Worm (Caenorhabditis elegans) whole organism, L1 larva: Measurements from ENCODE around the gene R10E4.1.

ENCODE experiments used
- C04F5.9 ChIP-seq: sonication (generic microtip); optimal IDR thresholded peaks from 2 replicates; lab custom pipeline; 2016; ENCODE audit warnings: missing genetic modification characterization, missing compliant biosample characterization
- C16A3.4 ChIP-seq: fragments of 150-350 bp; optimal IDR thresholded peaks from 2 replicates; lab custom pipeline; 2014; ENCODE audit warnings: missing biosample characterization, missing genetic modification characterization
- C34B4.2 ChIP-seq: sonication (generic microtip); optimal IDR thresholded peaks from 2 replicates; lab custom pipeline; 2017; ENCODE audit warnings: mild to moderate bottlenecking, missing genetic modification characterization, missing compliant biosample characterization
- F16B12.6 ChIP-seq: fragments of 150-350 bp; optimal IDR thresholded peaks from 2 replicates; lab custom pipeline; 2014; ENCODE audit warnings: missing biosample characterization, missing genetic modification characterization
- aha-1 ChIP-seq: fragments of 150-350 bp; optimal IDR thresholded peaks from 2 replicates; lab custom pipeline; 2014; ENCODE audit warnings: missing biosample characterization, missing genetic modification characterization
- aly-2 ChIP-seq: fragments of 150-350 bp; optimal IDR thresholded peaks from 2 replicates; lab custom pipeline; 2014; ENCODE audit warnings: missing biosample characterization, missing genetic modification characterization
- ama-1 ChIP-seq: fragments of 150-350 bp; optimal IDR thresholded peaks from 2 replicates; lab custom pipeline; 2014
- blmp-1 ChIP-seq: fragments of 150-350 bp; optimal IDR thresholded peaks from 2 replicates; lab custom pipeline; 2014; ENCODE audit warnings: missing biosample characterization, missing genetic modification characterization
- ceh-63 ChIP-seq: fragments of 200-800 bp; sonication (Bioruptor generic); optimal IDR thresholded peaks from 2 replicates; lab custom pipeline; 2018; ENCODE audit warnings: mild to moderate bottlenecking, missing genetic modification characterization, missing compliant biosample characterization
- ceh-82 ChIP-seq, 3 experiments: fragments of 150-350 bp in 1 of 3; sonication (generic microtip) in 2 of 3; optimal IDR thresholded peaks; 2 replicates each; lab custom pipeline; 2014 to 2017; ENCODE audit warnings: missing biosample characterization in 3 of 3, missing genetic modification characterization in 3 of 3
- ces-1 ChIP-seq: fragments of 150-350 bp; optimal IDR thresholded peaks from 2 replicates; lab custom pipeline; 2014; ENCODE audit warnings: missing biosample characterization, missing genetic modification reagents, missing genetic modification characterization
- dpl-1 ChIP-seq, 3 experiments: fragments of 150-350 bp in 2 of 3; sonication (generic microtip) in 1 of 3; optimal IDR thresholded peaks; 2 replicates each; lab custom pipeline; 2014 to 2017; ENCODE audit warnings: missing biosample characterization in 3 of 3, missing genetic modification characterization in 3 of 3, missing genetic modification reagents in 3 of 3
- dsc-1 ChIP-seq: sonication (generic microtip); optimal IDR thresholded peaks from 2 replicates; lab custom pipeline; 2016; ENCODE audit warnings: mild to moderate bottlenecking, missing genetic modification characterization, missing compliant biosample characterization
- efl-1 ChIP-seq, 4 experiments: fragments of 150-350 bp; optimal IDR thresholded peaks in 3 of 4; peaks in 1 of 4; 1 replicate in 1 of 4; 2 replicates in 3 of 4; lab custom pipeline; 2014; ENCODE audit warnings: missing biosample characterization in 2 of 4, missing genetic modification characterization in 2 of 4, missing genetic modification reagents in 2 of 4
- elt-2 ChIP-seq: sonication (generic microtip); optimal IDR thresholded peaks from 2 replicates; lab custom pipeline; 2016; ENCODE audit warnings: missing genetic modification characterization, mild to moderate bottlenecking, inconsistent platforms, missing compliant biosample characterization, missing genetic modification reagents
- elt-3 ChIP-seq, 6 experiments: fragments of 150-350 bp in 1 of 6; sonication (generic microtip); optimal IDR thresholded peaks; 2 replicates each; lab custom pipeline; 2017 to 2018; ENCODE audit warnings: missing biosample characterization in 6 of 6, missing genetic modification characterization in 6 of 6, inconsistent platforms in 1 of 6
- fkh-4 ChIP-seq: sonication (generic microtip); optimal IDR thresholded peaks from 2 replicates; lab custom pipeline; 2016; ENCODE audit warnings: missing compliant biosample characterization, missing genetic modification characterization, borderline replicate concordance
- fos-1 ChIP-seq: fragments of 150-350 bp; optimal IDR thresholded peaks from 2 replicates; lab custom pipeline; 2014; ENCODE audit warnings: missing biosample characterization, missing genetic modification characterization
- grh-1 ChIP-seq: fragments of 200-800 bp; sonication (Bioruptor generic); IDR thresholded peaks from 2 replicates; pipeline ENCODE4 v1.3.6; 2022; ENCODE audit warnings: missing genetic modification reagents, missing genetic modification characterization, missing compliant biosample characterization
- hlh-4 ChIP-seq: sonication (generic microtip); optimal IDR thresholded peaks from 2 replicates; lab custom pipeline; 2016; ENCODE audit warnings: mild to moderate bottlenecking, missing genetic modification characterization, missing compliant biosample characterization
- irx-1 ChIP-seq: sonication (generic microtip); optimal IDR thresholded peaks from 2 replicates; lab custom pipeline; 2016; ENCODE audit warnings: missing genetic modification characterization, missing compliant biosample characterization
- jun-1 ChIP-seq: fragments of 150-350 bp; optimal IDR thresholded peaks from 2 replicates; lab custom pipeline; 2014; ENCODE audit warnings: missing biosample characterization, missing genetic modification reagents, missing genetic modification characterization
- lin-14 ChIP-seq: fragments of 200-800 bp; sonication (Bioruptor generic); optimal IDR thresholded peaks from 2 replicates; lab custom pipeline; 2018; ENCODE audit warnings: mild to moderate bottlenecking, missing genetic modification characterization, moderate library complexity, missing compliant biosample characterization
- lin-15B ChIP-seq: fragments of 150-350 bp; sonication (generic microtip); optimal IDR thresholded peaks from 3 replicates; lab custom pipeline; 2014; ENCODE audit warnings: missing biosample characterization, missing genetic modification characterization
- lsy-2 ChIP-seq, 2 experiments: fragments of 150-350 bp; optimal IDR thresholded peaks; 2 replicates each; lab custom pipeline; 2014; ENCODE audit warnings: missing biosample characterization in 2 of 2, missing genetic modification characterization in 2 of 2
- mdl-1 ChIP-seq, 2 experiments: fragments of 150-350 bp; optimal IDR thresholded peaks; 2 replicates each; lab custom pipeline; 2014 to 2017; ENCODE audit warnings: missing biosample characterization in 2 of 2, missing genetic modification characterization in 2 of 2, inconsistent platforms in 1 of 2
- mef-2 ChIP-seq: fragments of 150-350 bp; optimal IDR thresholded peaks from 2 replicates; lab custom pipeline; 2014; ENCODE audit warnings: missing biosample characterization, missing genetic modification characterization
- nhr-12 ChIP-seq: sonication (generic microtip); optimal IDR thresholded peaks from 2 replicates; lab custom pipeline; 2017; ENCODE audit warnings: missing biosample characterization, missing genetic modification characterization
- nhr-19 ChIP-seq: fragments of 200-800 bp; sonication (Bioruptor generic); conservative IDR thresholded peaks from 2 replicates; pipeline ENCODE4 v1.3.6; 2022; ENCODE audit warnings: missing genetic modification characterization, missing compliant biosample characterization
- nhr-20 ChIP-seq: sonication (generic microtip); optimal IDR thresholded peaks from 2 replicates; lab custom pipeline; 2016; ENCODE audit warnings: mild to moderate bottlenecking, missing genetic modification characterization, missing compliant biosample characterization
- nhr-237 ChIP-seq: fragments of 150-350 bp; optimal IDR thresholded peaks from 2 replicates; lab custom pipeline; 2014; ENCODE audit warnings: missing biosample characterization, missing genetic modification characterization
- nhr-71 ChIP-seq: sonication (generic microtip); optimal IDR thresholded peaks from 2 replicates; lab custom pipeline; 2016; ENCODE audit warnings: mild to moderate bottlenecking, missing genetic modification characterization, moderate library complexity, missing compliant biosample characterization
- nhr-77 ChIP-seq: fragments of 150-350 bp; optimal IDR thresholded peaks from 2 replicates; lab custom pipeline; 2014; ENCODE audit warnings: missing biosample characterization, missing genetic modification characterization
- nhr-84 ChIP-seq: sonication (generic microtip); optimal IDR thresholded peaks from 2 replicates; lab custom pipeline; 2017; ENCODE audit warnings: missing biosample characterization, missing genetic modification characterization
- nhr-90 ChIP-seq: sonication (generic microtip); optimal IDR thresholded peaks from 2 replicates; lab custom pipeline; 2016; ENCODE audit warnings: mild to moderate bottlenecking, missing genetic modification characterization, missing compliant biosample characterization; ENCODE audit not compliant: poor library complexity
- pag-3 ChIP-seq: sonication (generic microtip); optimal IDR thresholded peaks from 2 replicates; lab custom pipeline; 2017; ENCODE audit warnings: missing genetic modification characterization, mild to moderate bottlenecking, missing compliant biosample characterization, antibody characterized with exemption, borderline replicate concordance; ENCODE audit not compliant: insufficient read depth
- pax-3 ChIP-seq: fragments of 200-800 bp; sonication (Bioruptor generic); optimal IDR thresholded peaks from 2 replicates; lab custom pipeline; 2018; ENCODE audit warnings: mild to moderate bottlenecking, missing genetic modification characterization, moderate library complexity, missing compliant biosample characterization
- pqm-1 ChIP-seq: sonication (generic microtip); optimal IDR thresholded peaks from 3 replicates; lab custom pipeline; 2017; ENCODE audit warnings: missing biosample characterization, missing genetic modification characterization
- skn-1 ChIP-seq: fragments of 150-350 bp; optimal IDR thresholded peaks from 2 replicates; lab custom pipeline; 2014; ENCODE audit warnings: missing biosample characterization, missing genetic modification characterization
- snpc-4 ChIP-seq: fragments of 150-350 bp; optimal IDR thresholded peaks from 2 replicates; lab custom pipeline; 2014; ENCODE audit warnings: missing biosample characterization, missing genetic modification characterization
- snu-23 ChIP-seq: sonication (generic microtip); optimal IDR thresholded peaks from 2 replicates; lab custom pipeline; 2016; ENCODE audit warnings: missing genetic modification characterization, missing compliant biosample characterization
- sox-4 ChIP-seq: sonication (generic microtip); optimal IDR thresholded peaks from 2 replicates; lab custom pipeline; 2016; ENCODE audit warnings: missing genetic modification characterization, missing compliant biosample characterization
- tbx-2 ChIP-seq: sonication (generic microtip); optimal IDR thresholded peaks from 2 replicates; lab custom pipeline; 2016; ENCODE audit warnings: missing genetic modification characterization, missing compliant biosample characterization
- tlp-1 ChIP-seq: fragments of 150-350 bp; optimal IDR thresholded peaks from 2 replicates; lab custom pipeline; 2014; ENCODE audit warnings: missing biosample characterization, missing genetic modification characterization
- unc-130 ChIP-seq: fragments of 150-350 bp; optimal IDR thresholded peaks from 2 replicates; lab custom pipeline; 2017; ENCODE audit warnings: missing biosample characterization, missing genetic modification characterization, inconsistent platforms
- unc-62 ChIP-seq: fragments of 150-350 bp; optimal IDR thresholded peaks from 2 replicates; lab custom pipeline; 2014; ENCODE audit warnings: missing biosample characterization, missing genetic modification reagents, missing genetic modification characterization
- unc-86 ChIP-seq: sonication (generic microtip); optimal IDR thresholded peaks from 2 replicates; lab custom pipeline; 2016; ENCODE audit warnings: missing genetic modification characterization, missing compliant biosample characterization
- unc-98 ChIP-seq: fragments of 200-800 bp; sonication (Bioruptor generic); IDR thresholded peaks from 2 replicates; pipeline ENCODE4 v1.3.6; 2022; ENCODE audit warnings: missing genetic modification characterization, missing compliant biosample characterization
- xbp-1 ChIP-seq: sonication (generic microtip); optimal IDR thresholded peaks from 2 replicates; lab custom pipeline; 2016; ENCODE audit warnings: missing genetic modification characterization, missing compliant biosample characterization
- zag-1 ChIP-seq: fragments of 150-350 bp; optimal IDR thresholded peaks from 2 replicates; lab custom pipeline; 2014; ENCODE audit warnings: missing biosample characterization, missing genetic modification characterization
- zip-4 ChIP-seq: fragments of 200-800 bp; sonication (Bioruptor generic); optimal IDR thresholded peaks from 2 replicates; lab custom pipeline; 2018; ENCODE audit warnings: mild to moderate bottlenecking, missing genetic modification characterization, moderate library complexity, missing compliant biosample characterization

The R10E4.1 gene

DNA sequence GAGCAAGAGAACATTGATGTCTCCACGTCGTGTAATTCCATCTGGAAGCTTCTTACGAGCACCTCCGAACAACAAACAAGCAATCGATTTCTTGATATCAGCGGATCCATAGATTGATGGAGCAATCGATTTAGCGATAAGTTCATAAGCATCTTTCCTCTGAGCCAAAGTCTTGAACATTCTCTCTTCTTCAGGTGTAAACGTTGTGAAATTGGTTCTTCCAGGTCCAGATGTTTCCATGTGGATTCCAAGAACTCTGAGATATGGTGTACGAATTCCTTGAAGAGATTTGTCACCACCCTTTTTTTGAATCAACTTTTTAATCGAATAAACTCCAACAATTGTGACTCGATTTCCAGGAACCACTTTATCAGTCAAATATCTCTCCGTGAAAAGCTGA, 20.4 kb downstream of the R10E4.1 start:
- TF ChIP-seq pax-3 (tag; lab: Kevin White, UChicago) (no peak), efl-1 (optimal IDR thresholded peaks at IDR 0.05; lab: Kevin White, UChicago) (no peak), efl-1 (GFP tag; optimal IDR thresholded peaks at IDR 0.05 in 1 of 2; lab: Kevin White, UChicago) (peak in 1 of 2 experiments; percentile 30)

DNA sequence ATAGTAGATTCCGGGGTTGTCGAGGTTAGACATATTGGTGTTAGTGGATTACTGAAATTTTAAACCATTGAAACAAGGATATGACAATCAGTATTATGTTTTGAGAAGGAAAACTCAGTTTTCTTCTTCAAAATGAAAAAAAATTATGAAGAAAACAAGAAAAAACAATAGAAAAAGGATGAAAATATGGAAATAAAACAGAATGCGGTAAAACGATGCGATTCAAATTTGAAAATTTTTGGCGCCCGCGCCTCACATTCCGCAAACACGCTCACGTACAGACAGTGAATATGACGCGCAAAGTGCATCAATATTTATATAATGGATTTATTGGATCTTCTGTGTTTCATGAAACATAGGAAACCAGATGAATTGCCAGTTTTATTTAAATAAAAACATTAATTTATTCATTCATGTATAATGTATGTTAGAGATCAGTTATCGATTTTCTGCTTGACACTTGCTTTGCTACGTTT, 21.7 kb downstream of the R10E4.1 start, which contains the start of gene mcm-5:
Gene mcm-5 (minus strand): TSS at position 51 of the 476 bp plus-strand sequence.
- TF ChIP-seq irx-1 (tag; lab: Kevin White, UChicago) (no peak), tbx-2 (tag; lab: Kevin White, UChicago) (no peak), unc-98 (no peak), jun-1 (tag; lab: Kevin White, UChicago) (no peak), snu-23 (GFP tag; lab: Kevin White, UChicago) (peak; percentile 65), mdl-1 (tag; optimal IDR thresholded peaks at IDR 0.05; lab: Kevin White, UChicago) (no peak), nhr-20 (tag; lab: Kevin White, UChicago) (peak; percentile 34), unc-86 (no peak), pqm-1 (tag; lab: Kevin White, UChicago) (no peak), nhr-90 (tag; lab: Kevin White, UChicago) (peak; percentile 28), xbp-1 (tag; lab: Kevin White, UChicago) (peak; percentile 42), lsy-2 (tag; optimal IDR thresholded peaks at IDR 0.05; lab: Kevin White, UChicago) (peak; percentile 54 to 75), elt-3 (tag; optimal IDR thresholded peaks at IDR 0.05; lab: Kevin White, UChicago) (peak in 1 of 6 experiments; percentile 48), dpl-1 (GFP tag; optimal IDR thresholded peaks at IDR 0.05; lab: Kevin White, UChicago) (peak; percentile 84 to 91 (median 86)), aly-2 (tag; lab: Kevin White, UChicago) (no peak), pag-3 (tag; lab: Kevin White, UChicago) (no peak), blmp-1 (tag; lab: Kevin White, UChicago) (peak; percentile 52), efl-1 (optimal IDR thresholded peaks at IDR 0.05; lab: Kevin White, UChicago) (peak; percentile 73 to 81), efl-1 (GFP tag; optimal IDR thresholded peaks at IDR 0.05 in 1 of 2; lab: Kevin White, UChicago) (peak; percentile 88 to 98), sox-4 (tag; lab: Kevin White, UChicago) (no peak), lin-14 (GFP tag; lab: Kevin White, UChicago) (no peak), tlp-1 (no peak), nhr-12 (tag; lab: Kevin White, UChicago) (no peak), grh-1 (GFP tag; lab: Robert Waterston, UW) (no peak), fos-1 (tag; lab: Kevin White, UChicago) (no peak), lin-15B (tag; lab: Kevin White, UChicago) (peak; percentile 3), snpc-4 (tag; lab: Kevin White, UChicago) (no peak), nhr-71 (tag; lab: Kevin White, UChicago) (peak; percentile 46), ceh-82 (tag; optimal IDR thresholded peaks at IDR 0.05; lab: Kevin White, UChicago) (peak in 1 of 3 experiments; percentile 9), ceh-63 (GFP tag; lab: Kevin White, UChicago) (no peak), unc-130 (tag; lab: Kevin White, UChicago) (peak; percentile 77), F16B12.6 (peak; percentile 86), nhr-84 (tag; lab: Kevin White, UChicago) (no peak), hlh-4 (tag; lab: Kevin White, UChicago) (no peak), dsc-1 (tag; lab: Kevin White, UChicago) (no peak), C04F5.9 (tag; lab: Kevin White, UChicago) (no peak), C34B4.2 (no peak), pax-3 (tag; lab: Kevin White, UChicago) (no peak), zag-1 (tag; lab: Kevin White, UChicago) (no peak), aha-1 (tag; lab: Kevin White, UChicago) (no peak), zip-4 (GFP tag; lab: Kevin White, UChicago) (no peak), ama-1 (no peak), nhr-237 (no peak), skn-1 (tag; lab: Kevin White, UChicago) (peak; percentile 49), nhr-77 (tag; lab: Kevin White, UChicago) (no peak), elt-2 (tag; lab: Kevin White, UChicago) (no peak), ces-1 (GFP tag; lab: Kevin White, UChicago) (no peak), C16A3.4 (tag; lab: Kevin White, UChicago) (peak; percentile 36), mef-2 (no peak), unc-62 (GFP tag; lab: Kevin White, UChicago) (no peak), fkh-4 (tag; lab: Kevin White, UChicago) (no peak), nhr-19 (GFP tag; lab: Robert Waterston, UW) (0 out of 2 replicates have a peak, but pooled peaks have one; percentile 16)
